Fruit fly (Drosophila melanogaster): Measurements from ENCODE around the gene Eip78C.

Eip78C gene

DNA sequence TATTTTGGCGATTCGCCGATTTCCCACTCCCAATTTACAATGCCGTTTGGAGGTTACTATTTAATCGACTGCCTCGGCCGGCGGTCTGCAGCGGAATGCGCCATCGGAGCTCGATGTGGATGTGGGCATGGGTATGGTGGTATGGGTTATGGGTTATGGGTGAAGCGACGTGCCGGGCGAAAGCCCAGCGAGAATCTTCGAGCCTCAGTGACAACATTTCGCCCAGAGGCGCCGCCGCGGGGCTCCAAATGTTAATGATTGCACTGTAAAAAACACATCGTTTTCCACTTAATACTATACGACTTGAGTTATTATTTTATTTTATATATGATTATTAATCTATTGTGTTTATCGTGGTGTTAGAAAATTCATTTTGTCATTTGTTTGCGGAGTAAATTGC, 25.8 kb upstream of the Eip78C start:
- TF ChIP-seq sr (GFP tag; IDR thresholded peaks at IDR 0.05) (0 out of 3 replicates have a peak, but pooled peaks have one; percentile 10), lilli (GFP tag; optimal IDR thresholded peaks at IDR 0.05) (no peak), Rfx (GFP tag; IDR thresholded peaks at IDR 0.05) (peak; percentile 38; the same call in 1 of the 2 replicates), CG2129 (GFP tag; IDR thresholded peaks at IDR 0.05; ENCODE audit: partially characterized antibody) (no peak), CG17385 (GFP tag; optimal IDR thresholded peaks at IDR 0.05) (peak; percentile 3), Asciz (GFP tag; optimal IDR thresholded peaks at IDR 0.05) (no peak), CG17361 (GFP tag; IDR thresholded peaks at IDR 0.05) (0 out of 3 replicates have a peak, but pooled peaks have one; percentile 39), row (GFP tag; IDR thresholded peaks at IDR 0.05) (peak; percentile 42; the same call in 2 of the 3 replicates), CG8478 (optimal IDR thresholded peaks at IDR 0.05) (no peak), phol (tag; optimal IDR thresholded peaks at IDR 0.05) (peak; percentile 20), CG11247 (GFP tag; IDR thresholded peaks at IDR 0.05) (no peak), sima (GFP tag; optimal IDR thresholded peaks at IDR 0.05) (no peak), sd (tag; optimal IDR thresholded peaks at IDR 0.05) (peak; percentile 35), Dip2 (GFP tag; IDR thresholded peaks at IDR 0.05) (no peak), CG31441 (GFP tag; IDR thresholded peaks at IDR 0.05) (0 out of 2 replicates have a peak, but pooled peaks have one; percentile 25), btn (GFP tag; optimal IDR thresholded peaks at IDR 0.05) (no peak), luna (GFP tag; optimal IDR thresholded peaks at IDR 0.05) (no peak), CG2712 (tag; optimal IDR thresholded peaks at IDR 0.05) (peak; percentile 23), Drgx (GFP tag; IDR thresholded peaks at IDR 0.05) (0 out of 2 replicates have a peak, but pooled peaks have one; percentile 19), CG15073 (GFP tag; optimal IDR thresholded peaks at IDR 0.05) (no peak), Fer2 (tag; optimal IDR thresholded peaks at IDR 0.05) (no peak), Sox100B (GFP tag; optimal IDR thresholded peaks at IDR 0.05) (peak; percentile 8), CG5953 (GFP tag; IDR thresholded peaks at IDR 0.05) (no peak), vvl (GFP tag; IDR thresholded peaks at IDR 0.05) (0 out of 2 replicates have a peak, but pooled peaks have one; percentile 30), CG17829 (tag; optimal IDR thresholded peaks at IDR 0.05) (no peak), CG9932 (GFP tag; IDR thresholded peaks at IDR 0.05) (peak; percentile 36; the same call in 1 of the 2 replicates), mam (GFP tag; optimal IDR thresholded peaks at IDR 0.05) (no peak), NFAT (GFP tag; IDR thresholded peaks at IDR 0.05) (0 out of 2 replicates have a peak, but pooled peaks have one; percentile 9), slbo (GFP tag; IDR thresholded peaks at IDR 0.05) (0 out of 2 replicates have a peak, but pooled peaks have one; percentile 24), bbx (GFP tag; IDR thresholded peaks at IDR 0.05; ENCODE audit: partially characterized antibody) (peak; percentile 16; the same call in 1 of the 2 replicates), Sox102F (GFP tag; optimal IDR thresholded peaks at IDR 0.05) (peak; percentile 24), Blimp-1 (GFP tag; optimal IDR thresholded peaks at IDR 0.05) (peak; percentile 27), gem (tag; optimal IDR thresholded peaks at IDR 0.05) (peak; percentile 27), CG8359 (GFP tag; optimal IDR thresholded peaks at IDR 0.05; ENCODE audit: borderline replicate concordance) (no peak), CG32532 (GFP tag; IDR thresholded peaks at IDR 0.05) (peak; percentile 40), CG7839 (tag; optimal IDR thresholded peaks at IDR 0.05) (peak; percentile 22), CG10543 (GFP tag; optimal IDR thresholded peaks at IDR 0.05) (peak; percentile 25), emc (GFP tag; optimal IDR thresholded peaks at IDR 0.05) (no peak), dysf (GFP tag; IDR thresholded peaks at IDR 0.05) (0 out of 3 replicates have a peak, but pooled peaks have one; percentile 18), peb (GFP tag; IDR thresholded peaks at IDR 0.05) (no peak), en (GFP tag; optimal IDR thresholded peaks at IDR 0.05) (no peak), tx (GFP tag; optimal IDR thresholded peaks at IDR 0.05) (no peak), her (GFP tag; optimal IDR thresholded peaks at IDR 0.05) (no peak), dmrt99B (tag; optimal IDR thresholded peaks at IDR 0.05) (peak; percentile 5), CG18262 (tag; optimal IDR thresholded peaks at IDR 0.05) (peak; percentile 17), CG17359 (tag; optimal IDR thresholded peaks at IDR 0.05) (peak; percentile 16), CG10147 (GFP tag; optimal IDR thresholded peaks at IDR 0.05) (no peak), HHEX (GFP tag; optimal IDR thresholded peaks at IDR 0.05) (no peak), Ets65A (GFP tag) (peak; percentile 13), pan (optimal IDR thresholded peaks at IDR 0.05) (no peak), pan (GFP tag; optimal IDR thresholded peaks at IDR 0.05 in 1 of 2, IDR thresholded peaks at IDR 0.05 in 1 of 2) (peak in 1 of 2 experiments; percentile 26)

All from whole organism, embryonic.